Worm (Caenorhabditis elegans): ENCODE measurements around the gene zmp-6.

The zmp-6 gene

DNA sequence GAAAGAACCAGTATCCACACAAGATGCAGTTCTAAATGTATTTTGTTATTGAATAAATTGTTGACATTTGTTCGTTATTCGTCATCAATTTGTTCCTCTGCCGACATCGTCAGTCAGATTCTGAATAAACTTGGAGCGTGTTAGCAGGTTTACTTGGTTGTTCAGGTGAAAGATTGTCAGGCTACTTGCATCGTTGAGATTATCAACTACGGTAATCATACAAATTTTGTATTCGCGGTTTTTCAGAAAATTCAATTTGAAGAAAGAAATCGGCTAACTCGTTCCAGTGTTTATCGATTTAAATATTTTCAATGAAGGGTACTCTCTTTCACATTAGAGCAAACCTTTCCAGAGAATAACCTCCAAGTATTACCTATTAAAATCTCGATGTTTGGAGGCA, 37.9 kb downstream of the zmp-6 start, which contains the start of gene R151.2:
R151.2 (plus strand) TSS at position 247 of the 400 bp plus-strand sequence.
- no peak for TF ChIP-seq pes-1 (GFP tag; IDR thresholded peaks at IDR 0.05)
- TF ChIP-seq F13C5.2 (tag; optimal IDR thresholded peaks at IDR 0.05): no peak
- TF ChIP-seq ama-1 (optimal IDR thresholded peaks at IDR 0.05): no peak
- no peak for TF ChIP-seq tbx-11 (GFP tag; IDR thresholded peaks at IDR 0.05)
- TF ChIP-seq sea-1 (GFP tag; conservative IDR thresholded peaks at IDR 0.05): no peak
- no peak for TF ChIP-seq hmg-4 (GFP tag; optimal IDR thresholded peaks at IDR 0.05)
- TF ChIP-seq ets-7 (tag; optimal IDR thresholded peaks at IDR 0.05): no peak
- no peak for TF ChIP-seq ceh-36 (tag; optimal IDR thresholded peaks at IDR 0.05)
- TF ChIP-seq aly-1 (tag; optimal IDR thresholded peaks at IDR 0.05): no peak
- TF ChIP-seq B0310.2 (tag; optimal IDR thresholded peaks at IDR 0.05): no peak
- no peak for TF ChIP-seq hmbx-1 (tag; optimal IDR thresholded peaks at IDR 0.05)
- TF ChIP-seq ceh-13 (GFP tag; optimal IDR thresholded peaks at IDR 0.05): no peak
- no peak for TF ChIP-seq tra-4 (tag; optimal IDR thresholded peaks at IDR 0.05)
- no peak for TF ChIP-seq flt-1 (GFP tag; IDR thresholded peaks at IDR 0.05)
- TF ChIP-seq hnd-1 (tag; optimal IDR thresholded peaks at IDR 0.05): no peak
- no peak for TF ChIP-seq tbx-37 (GFP tag; conservative IDR thresholded peaks at IDR 0.05)
- TF ChIP-seq scrt-1 (GFP tag; IDR thresholded peaks at IDR 0.05): no peak

ce11 chrIII:7207903-7208497, 39.6 kb downstream of the zmp-6 start, which contains the start of gene rpl-6:
rpl-6 (plus strand) TSS chrIII:7208447.
- no peak for TF ChIP-seq hmbx-1 (tag; optimal IDR thresholded peaks at IDR 0.05)
- TF ChIP-seq B0310.2 (tag; optimal IDR thresholded peaks at IDR 0.05): no peak
- peak; percentile 69 for TF ChIP-seq F13C5.2 (tag; optimal IDR thresholded peaks at IDR 0.05)

DNA sequence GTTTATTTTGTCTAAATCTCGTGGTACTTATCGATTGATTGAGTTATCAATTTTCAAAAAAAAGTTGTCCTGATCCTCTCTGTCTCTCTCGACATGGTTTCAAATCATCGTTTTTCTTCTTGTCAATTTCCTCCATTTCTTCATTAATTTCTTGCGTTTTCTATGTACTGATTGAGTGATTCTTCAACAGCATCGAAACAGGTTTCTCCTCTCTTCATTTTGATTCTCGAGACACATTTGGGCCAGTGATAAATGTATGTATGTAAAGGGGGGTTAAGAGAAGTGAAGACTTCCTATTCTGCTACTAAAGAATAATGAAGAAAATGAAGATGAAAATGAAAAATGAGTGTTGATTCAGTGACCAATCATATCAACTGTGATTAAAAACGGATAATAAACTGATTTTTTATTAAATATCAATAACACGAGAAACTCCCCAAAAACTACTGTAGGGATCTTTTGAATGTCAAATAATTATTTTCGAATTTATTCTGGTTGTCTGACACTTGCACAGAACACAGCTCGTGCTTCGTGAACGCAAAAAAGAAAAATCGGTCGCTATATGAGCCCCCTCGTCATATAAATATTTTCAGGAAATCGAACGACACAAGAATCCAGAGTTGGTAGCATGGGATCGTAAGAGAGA, 44.4 kb downstream of the zmp-6 start:
- TF ChIP-seq tra-4 (tag; optimal IDR thresholded peaks at IDR 0.05) (no peak), scrt-1 (GFP tag; IDR thresholded peaks at IDR 0.05) (no peak), sea-1 (GFP tag; conservative IDR thresholded peaks at IDR 0.05) (no peak)

- TF ChIP-seq ceh-36 (tag; optimal IDR thresholded peaks at IDR 0.05): no peak
- no peak for TF ChIP-seq tra-4 (tag; optimal IDR thresholded peaks at IDR 0.05)
- no peak for TF ChIP-seq tbx-11 (GFP tag; IDR thresholded peaks at IDR 0.05)
These were observed 46.0 kb downstream of the zmp-6 start, which contains the start of gene dpy-31 for ce11 chrIII:7201378-7202256. dpy-31 (plus strand) TSS chrIII:7202206.

DNA sequence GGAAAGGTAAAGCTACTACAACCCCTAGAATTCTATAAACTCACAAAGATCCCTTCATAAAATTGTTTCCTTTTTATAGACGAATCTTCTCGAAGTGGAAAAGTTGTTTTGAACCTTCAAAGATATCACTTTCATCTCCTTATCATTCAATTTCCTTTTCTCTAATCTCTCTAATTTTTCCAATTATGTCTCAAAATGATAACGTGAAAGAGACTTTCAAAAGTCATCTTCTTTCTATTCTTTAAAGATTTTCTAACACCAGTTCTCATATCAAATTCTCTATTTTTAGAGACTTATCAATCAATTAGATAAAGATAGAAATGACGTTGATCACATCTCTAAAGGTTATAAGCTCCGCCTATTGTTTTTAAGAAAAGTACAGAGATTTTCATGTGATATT, 48.2 kb downstream of the zmp-6 start:
- TF ChIP-seq aly-1 (tag; optimal IDR thresholded peaks at IDR 0.05): no peak
- no peak for TF ChIP-seq ama-1 (optimal IDR thresholded peaks at IDR 0.05)
- TF ChIP-seq hmg-4 (GFP tag; optimal IDR thresholded peaks at IDR 0.05): no peak
- no peak for TF ChIP-seq ceh-13 (GFP tag; optimal IDR thresholded peaks at IDR 0.05)
- no peak for TF ChIP-seq F13C5.2 (tag; optimal IDR thresholded peaks at IDR 0.05)
- TF ChIP-seq ceh-36 (tag; optimal IDR thresholded peaks at IDR 0.05): no peak
- TF ChIP-seq tbx-11 (GFP tag; IDR thresholded peaks at IDR 0.05): no peak
- no peak for TF ChIP-seq pes-1 (GFP tag; IDR thresholded peaks at IDR 0.05)
- TF ChIP-seq flt-1 (GFP tag; IDR thresholded peaks at IDR 0.05): no peak
- no peak for TF ChIP-seq sea-1 (GFP tag; conservative IDR thresholded peaks at IDR 0.05)
- no peak for TF ChIP-seq tra-4 (tag; optimal IDR thresholded peaks at IDR 0.05)
- TF ChIP-seq hmbx-1 (tag; optimal IDR thresholded peaks at IDR 0.05): no peak
- TF ChIP-seq tbx-37 (GFP tag; conservative IDR thresholded peaks at IDR 0.05): no peak

DNA sequence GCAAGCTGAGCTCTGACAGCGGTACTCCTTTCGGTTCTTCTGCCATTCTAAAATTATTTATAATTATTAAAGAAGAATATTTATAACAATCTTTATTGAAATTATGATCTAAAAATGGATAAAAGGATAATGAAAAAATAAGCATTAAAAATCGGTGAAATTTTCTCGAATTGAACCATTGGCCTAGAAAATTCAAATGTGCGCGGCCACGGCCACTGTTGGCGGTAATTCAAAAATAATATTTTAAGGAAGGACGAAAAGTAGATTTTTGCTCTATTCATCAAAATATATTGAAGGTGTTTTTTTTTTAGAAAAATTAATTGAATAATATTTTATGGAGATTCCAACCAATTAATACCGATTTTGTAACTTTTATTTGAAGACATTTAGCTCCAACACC, 48.8 kb downstream of the zmp-6 start, which contains the start of gene pfd-5:
pfd-5 (minus strand) TSS at position 47 of the 400 bp plus-strand sequence.
- no peak for TF ChIP-seq hmg-4 (GFP tag; optimal IDR thresholded peaks at IDR 0.05)
- TF ChIP-seq F13C5.2 (tag; optimal IDR thresholded peaks at IDR 0.05): peak; percentile 35
- no peak for TF ChIP-seq B0310.2 (tag; optimal IDR thresholded peaks at IDR 0.05)
- TF ChIP-seq hmbx-1 (tag; optimal IDR thresholded peaks at IDR 0.05): peak; percentile 0
- TF ChIP-seq tbx-37 (GFP tag; conservative IDR thresholded peaks at IDR 0.05): peak; percentile 95
- TF ChIP-seq pes-1 (GFP tag; IDR thresholded peaks at IDR 0.05): peak; percentile 77
- 0 out of 2 replicates have a peak, but pooled peaks have one; percentile 11 for TF ChIP-seq sea-1 (GFP tag; conservative IDR thresholded peaks at IDR 0.05)

DNA sequence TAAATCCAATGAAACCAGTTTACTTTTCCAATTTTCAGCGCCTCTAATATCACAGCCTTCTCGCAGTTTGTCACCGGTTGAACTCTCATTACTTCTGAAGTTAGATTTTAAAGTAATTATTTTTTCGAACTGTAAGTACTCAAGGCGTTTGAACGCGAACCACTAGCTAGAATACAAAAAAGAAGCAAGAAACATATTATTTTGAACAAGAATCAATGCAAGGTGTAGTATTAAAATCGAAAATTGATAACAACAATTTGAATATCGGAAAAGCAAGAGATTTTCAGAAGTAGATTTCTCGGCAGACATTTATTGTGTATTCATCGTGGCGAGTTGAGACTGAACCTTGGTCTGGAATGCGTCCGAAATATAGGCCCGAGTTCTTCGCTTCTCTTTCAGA, 49.7 kb downstream of the zmp-6 start, which contains the start of gene exos-9:
exos-9 (minus strand) TSS at position 101 of the 400 bp plus-strand sequence.
- TF ChIP-seq F13C5.2 (tag; optimal IDR thresholded peaks at IDR 0.05): no peak
- no peak for TF ChIP-seq ama-1 (optimal IDR thresholded peaks at IDR 0.05)
- TF ChIP-seq aly-1 (tag; optimal IDR thresholded peaks at IDR 0.05): no peak
- TF ChIP-seq tbx-11 (GFP tag; IDR thresholded peaks at IDR 0.05): no peak
- no peak for TF ChIP-seq scrt-1 (GFP tag; IDR thresholded peaks at IDR 0.05)
- no peak for TF ChIP-seq ets-7 (tag; optimal IDR thresholded peaks at IDR 0.05)
- no peak for TF ChIP-seq tra-4 (tag; optimal IDR thresholded peaks at IDR 0.05)
- no peak for TF ChIP-seq flt-1 (GFP tag; IDR thresholded peaks at IDR 0.05)
- TF ChIP-seq tbx-37 (GFP tag; conservative IDR thresholded peaks at IDR 0.05): no peak
- no peak for TF ChIP-seq ceh-13 (GFP tag; optimal IDR thresholded peaks at IDR 0.05)
- no peak for TF ChIP-seq hmg-4 (GFP tag; optimal IDR thresholded peaks at IDR 0.05)
- no peak for TF ChIP-seq B0310.2 (tag; optimal IDR thresholded peaks at IDR 0.05)
- TF ChIP-seq ceh-36 (tag; optimal IDR thresholded peaks at IDR 0.05): no peak
